Worm (Caenorhabditis elegans) whole organism, L4 larva: Measurements from ENCODE around the gene nspf-2.

Source experiments
- mep-1 ChIP-seq: fragments of 150-350 bp; sonication (generic microtip); optimal IDR thresholded peaks from 3 replicates; lab custom pipeline; 2014; ENCODE audit warnings: missing biosample characterization, missing genetic modification characterization
- unc-62 ChIP-seq, 3 experiments: fragments of 150-350 bp in 1 of 3; sonication (generic microtip); optimal IDR thresholded peaks in 2 of 3; peaks in 1 of 3; 1 replicate in 1 of 3; 2 replicates in 2 of 3; lab custom pipeline; 2014 to 2017; ENCODE audit warnings: missing biosample characterization in 3 of 3, missing genetic modification characterization in 3 of 3, missing genetic modification reagents in 3 of 3, missing genotype in 1 of 3
- zfp-3 ChIP-seq: fragments of 200-800 bp; sonication (Bioruptor generic); conservative IDR thresholded peaks from 2 replicates; pipeline ENCODE4 v1.3.6; 2022; ENCODE audit warnings: missing genetic modification reagents, missing genetic modification characterization, missing compliant biosample characterization

ce11 chrII:2644498-2644897 is 44.2 kb upstream of the nspf-2 start, which contains the start of gene F22E5.11:
- TF ChIP-seq zfp-3 (no peak), mep-1 (tag; lab: Kevin White, UChicago) (no peak), unc-62 (GFP tag; optimal IDR thresholded peaks at IDR 0.05 in 1 of 2; lab: Kevin White, UChicago) (no peak), unc-62 (tag; optimal IDR thresholded peaks at IDR 0.05; lab: Kevin White, UChicago) (no peak)
